Worm (Caenorhabditis elegans) whole organism, early embryonic: ENCODE results near the gene dpy-28.

Experiments used
- ceh-36 ChIP-seq: sonication (generic microtip); optimal IDR thresholded peaks from 2 replicates; lab custom pipeline; 2016; ENCODE audit warnings: missing genetic modification characterization, inconsistent platforms, missing compliant biosample characterization
- flt-1 ChIP-seq: fragments of 200-800 bp; sonication (Bioruptor generic); IDR thresholded peaks from 2 replicates; pipeline ENCODE4 v1.3.6; 2022; ENCODE audit warnings: missing genetic modification characterization, missing compliant biosample characterization

DNA sequence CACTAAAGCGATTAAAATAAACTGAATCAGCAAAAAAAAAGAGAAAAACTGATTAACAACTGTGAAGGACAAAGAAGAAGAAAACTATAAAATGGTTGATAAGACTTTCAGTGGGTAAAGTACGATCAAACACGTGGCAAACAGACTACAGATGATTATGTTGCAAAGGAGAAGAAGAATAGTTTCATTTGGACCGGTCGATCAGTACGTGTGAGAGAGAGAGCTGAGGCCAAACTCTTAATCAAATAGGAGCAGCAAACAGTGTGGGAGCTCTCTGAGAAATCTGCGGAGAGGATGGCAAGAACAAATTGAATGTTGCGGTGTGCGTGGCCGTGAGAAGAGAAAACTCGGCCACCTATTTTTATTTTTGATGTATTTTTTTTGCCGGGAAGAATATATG is 43.9 kb upstream of the dpy-28 start:
- no peak for TF ChIP-seq flt-1 (GFP tag; lab: Robert Waterston, UW)
- TF ChIP-seq ceh-36, result no peak
